Worm (Caenorhabditis elegans): ENCODE data around the gene nspb-4.

nspb-4 gene

DNA sequence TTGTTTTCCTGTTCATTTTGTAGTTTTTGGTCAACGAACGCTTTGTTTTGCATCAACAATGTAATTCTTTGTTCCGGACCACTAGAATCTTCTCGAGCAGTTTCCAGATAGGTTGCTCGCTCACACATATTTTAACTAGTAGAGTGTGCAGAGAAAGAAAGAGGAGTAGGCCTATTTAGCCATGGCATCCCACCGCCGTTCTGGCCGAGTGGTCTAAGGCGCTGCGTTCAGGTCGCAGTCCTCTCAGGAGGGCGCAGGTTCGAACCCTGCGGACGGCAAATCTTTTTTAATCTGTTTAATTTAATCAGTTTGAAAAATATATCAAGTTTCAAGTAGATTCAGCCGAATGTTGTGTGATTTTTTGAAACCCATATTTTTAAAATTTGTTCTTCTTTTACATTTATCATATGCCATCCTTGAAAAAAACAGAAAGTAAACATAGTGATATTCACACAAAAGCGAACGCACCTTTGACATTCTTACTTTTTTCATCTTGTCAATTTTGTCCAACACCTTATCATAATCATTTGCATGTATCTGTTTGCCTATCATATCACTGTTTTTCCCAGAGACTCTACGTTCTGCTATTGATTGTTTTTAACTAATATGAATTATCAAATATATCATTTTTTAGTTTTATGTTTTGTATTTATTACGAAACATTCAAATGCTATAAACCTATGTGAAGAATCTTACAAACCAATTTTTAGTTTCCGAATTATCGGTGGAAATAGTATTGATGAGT lies 41.2 kb upstream of the nspb-4 start, which contains the start of gene try-3 (continued):
- TF ChIP-seq Y56A3A.18 (GFP tag; IDR thresholded peaks at IDR 0.05) = 0 out of 2 replicates have a peak, but pooled peaks have one; percentile 27
- 0 out of 2 replicates have a peak, but pooled peaks have one; percentile 44 for TF ChIP-seq ceh-40 (GFP tag; IDR thresholded peaks at IDR 0.05)
- TF ChIP-seq egl-18 (GFP tag; IDR thresholded peaks at IDR 0.05) = no peak
- peak; percentile 54 for TF ChIP-seq mxl-1 (tag; optimal IDR thresholded peaks at IDR 0.05)
- TF ChIP-seq let-526 (GFP tag; IDR thresholded peaks at IDR 0.05) = 0 out of 2 replicates have a peak, but pooled peaks have one; percentile 8
- TF ChIP-seq ztf-28 (GFP tag; IDR thresholded peaks at IDR 0.05) = 0 out of 2 replicates have a peak, but pooled peaks have one; percentile 48
- TF ChIP-seq K11D2.4 (GFP tag; IDR thresholded peaks at IDR 0.05) = peak; percentile 78
- TF ChIP-seq ekl-4 (GFP tag; IDR thresholded peaks at IDR 0.05) = peak; percentile 71
- peak; percentile 55 for TF ChIP-seq atf-7 (tag; optimal IDR thresholded peaks at IDR 0.05)
- 0 out of 2 replicates have a peak, but pooled peaks have one; percentile 18 for TF ChIP-seq aptf-3 (GFP tag; IDR thresholded peaks at IDR 0.05)
- TF ChIP-seq D2030.7 (GFP tag; IDR thresholded peaks at IDR 0.05) = peak; percentile 67
- peak; percentile 17 for TF ChIP-seq ceh-79 (tag; optimal IDR thresholded peaks at IDR 0.05)
- no peak for TF ChIP-seq Y53F4B.3 (GFP tag; IDR thresholded peaks at IDR 0.05)
- TF ChIP-seq K12H6.12 (tag; optimal IDR thresholded peaks at IDR 0.05) = peak; percentile 82
- TF ChIP-seq ztf-22 (GFP tag; optimal IDR thresholded peaks at IDR 0.05) = no peak
- TF ChIP-seq unc-130 (GFP tag; optimal IDR thresholded peaks at IDR 0.05) = no peak
- peak; percentile 82; the same call in 1 of the 2 replicates for TF ChIP-seq attf-6 (GFP tag; IDR thresholded peaks at IDR 0.05)
- TF ChIP-seq T07F8.4 (tag; optimal IDR thresholded peaks at IDR 0.05) = peak; percentile 23
- peak; percentile 50 for TF ChIP-seq snpc-1.1 (tag; optimal IDR thresholded peaks at IDR 0.05; ENCODE audit: insufficient read depth)
- no peak for TF ChIP-seq nhr-179 (tag; optimal IDR thresholded peaks at IDR 0.05)
- TF ChIP-seq sea-2 (GFP tag; IDR thresholded peaks at IDR 0.05) = no peak
- peak; percentile 72; the same call in 1 of the 2 replicates for TF ChIP-seq Y53G8AR.9 (GFP tag; conservative IDR thresholded peaks at IDR 0.05)
- peak; percentile 66 for TF ChIP-seq ztf-18 (tag; optimal IDR thresholded peaks at IDR 0.05)
- TF ChIP-seq ceh-27 (GFP tag; optimal IDR thresholded peaks at IDR 0.05) = peak; percentile 73
- peak; percentile 15 for TF ChIP-seq somi-1 (GFP tag; optimal IDR thresholded peaks at IDR 0.05)
- TF ChIP-seq madf-3 (GFP tag; IDR thresholded peaks at IDR 0.05) = peak; percentile 78; the same call in 1 of the 2 replicates
- TF ChIP-seq pha-4 (tag; optimal IDR thresholded peaks at IDR 0.05) = no peak
- no peak for TF ChIP-seq T26A5.8 (tag; optimal IDR thresholded peaks at IDR 0.05)
- peak; percentile 57 for TF ChIP-seq cebp-1 (GFP tag; IDR thresholded peaks at IDR 0.05)
- peak; percentile 73 for TF ChIP-seq cebp-1 (tag; optimal IDR thresholded peaks at IDR 0.05)
- TF ChIP-seq sdz-38 (tag; optimal IDR thresholded peaks at IDR 0.05) = no peak
- TF ChIP-seq repo-1 (tag; optimal IDR thresholded peaks at IDR 0.05) = no peak
- TF ChIP-seq F33H1.4 (GFP tag; IDR thresholded peaks at IDR 0.05) = peak; percentile 58
- peak; percentile 65 for TF ChIP-seq F23B12.7 (tag; optimal IDR thresholded peaks at IDR 0.05; ENCODE audit: insufficient read depth)
- TF ChIP-seq F52B5.7 (tag; optimal IDR thresholded peaks at IDR 0.05) = peak; percentile 75
- TF ChIP-seq akir-1 (GFP tag; optimal IDR thresholded peaks at IDR 0.05) = no peak
- TF ChIP-seq rec-8 (tag; optimal IDR thresholded peaks at IDR 0.05) = peak; percentile 18 to 46
- no peak for TF ChIP-seq snpc-3.4 (tag; optimal IDR thresholded peaks at IDR 0.05)
- no peak for TF ChIP-seq F39B2.1 (GFP tag; IDR thresholded peaks at IDR 0.05)
- no peak for TF ChIP-seq zim-3 (tag; optimal IDR thresholded peaks at IDR 0.05)
- TF ChIP-seq ztf-3 (GFP tag; optimal IDR thresholded peaks at IDR 0.05) = peak; percentile 18
- peak; percentile 41 for TF ChIP-seq nhr-80 (tag; optimal IDR thresholded peaks at IDR 0.05)
- TF ChIP-seq ceh-100 (GFP tag; IDR thresholded peaks at IDR 0.05) = peak; percentile 72
